Worm (Caenorhabditis elegans) whole organism, L2 larva: ENCODE data around the gene kbp-4.

Source experiments
- C34F6.9 ChIP-seq: fragments of 150-350 bp; optimal IDR thresholded peaks from 2 replicates; lab custom pipeline; 2014; ENCODE audit warnings: missing biosample characterization, missing genetic modification characterization
- Y55F3AM.14 ChIP-seq: fragments of 200-800 bp; sonication (Bioruptor generic); optimal IDR thresholded peaks from 2 replicates; lab custom pipeline; 2018; ENCODE audit warnings: mild to moderate bottlenecking, missing genetic modification characterization, missing compliant biosample characterization
- ceh-16 ChIP-seq: fragments of 150-350 bp; optimal IDR thresholded peaks from 2 replicates; lab custom pipeline; 2014; ENCODE audit warnings: missing biosample characterization, missing genetic modification characterization
- ceh-82 ChIP-seq: fragments of 150-350 bp; optimal IDR thresholded peaks from 2 replicates; lab custom pipeline; 2014; ENCODE audit warnings: missing biosample characterization, missing genetic modification characterization
- crh-2 ChIP-seq: sonication (generic microtip); optimal IDR thresholded peaks from 2 replicates; lab custom pipeline; 2017; ENCODE audit warnings: missing biosample characterization, missing genetic modification characterization
- dmd-4 ChIP-seq: sonication (generic microtip); optimal IDR thresholded peaks from 2 replicates; lab custom pipeline; 2017; ENCODE audit warnings: missing biosample characterization, missing genetic modification characterization
- egl-27 ChIP-seq: sonication (generic microtip); optimal IDR thresholded peaks from 3 replicates; lab custom pipeline; 2017; ENCODE audit warnings: missing biosample characterization, missing genetic modification reagents, missing genetic modification characterization
- elt-3 ChIP-seq: sonication (generic microtip); optimal IDR thresholded peaks from 2 replicates; lab custom pipeline; 2017; ENCODE audit warnings: missing biosample characterization, missing genetic modification characterization
- fos-1 ChIP-seq: fragments of 150-350 bp; optimal IDR thresholded peaks from 2 replicates; lab custom pipeline; 2014; ENCODE audit warnings: missing biosample characterization, missing genetic modification characterization
- gmeb-1 ChIP-seq: fragments of 150-350 bp; optimal IDR thresholded peaks from 2 replicates; lab custom pipeline; 2014; ENCODE audit warnings: missing biosample characterization, missing genetic modification characterization
- lin-11 ChIP-seq: fragments of 150-350 bp; sonication (generic microtip); optimal IDR thresholded peaks from 2 replicates; lab custom pipeline; 2014; ENCODE audit warnings: missing biosample characterization, missing genetic modification characterization, inconsistent platforms, mixed read lengths
- lin-13 ChIP-seq: fragments of 150-350 bp; optimal IDR thresholded peaks from 2 replicates; lab custom pipeline; 2014; ENCODE audit warnings: missing biosample characterization, missing genetic modification reagents, missing genetic modification characterization
- lin-39 ChIP-seq: fragments of 150-350 bp; optimal IDR thresholded peaks from 2 replicates; lab custom pipeline; 2014; ENCODE audit warnings: missing biosample characterization, missing genetic modification reagents, missing genetic modification characterization
- lsy-2 ChIP-seq, 2 experiments: fragments of 150-350 bp in 1 of 2; sonication (generic microtip) in 1 of 2; optimal IDR thresholded peaks; 2 replicates each; lab custom pipeline; 2014 to 2017; ENCODE audit warnings: missing biosample characterization in 2 of 2, missing genetic modification characterization in 2 of 2
- mbf-1 ChIP-seq: sonication (generic microtip); optimal IDR thresholded peaks from 2 replicates; lab custom pipeline; 2017; ENCODE audit warnings: missing biosample characterization, missing genetic modification characterization
- mdl-1 ChIP-seq, 2 experiments: fragments of 150-350 bp in 1 of 2; sonication (generic microtip) in 1 of 2; optimal IDR thresholded peaks; 2 replicates each; lab custom pipeline; 2017; ENCODE audit warnings: missing biosample characterization in 2 of 2, missing genetic modification characterization in 2 of 2
- nhr-11 ChIP-seq: fragments of 150-350 bp; optimal IDR thresholded peaks from 2 replicates; lab custom pipeline; 2014; ENCODE audit warnings: missing biosample characterization, missing genetic modification characterization
- nhr-12 ChIP-seq: fragments of 150-350 bp; optimal IDR thresholded peaks from 2 replicates; lab custom pipeline; 2014; ENCODE audit warnings: missing biosample characterization, missing genetic modification characterization
- nhr-129 ChIP-seq: fragments of 150-350 bp; optimal IDR thresholded peaks from 2 replicates; lab custom pipeline; 2014; ENCODE audit warnings: missing biosample characterization, missing genetic modification characterization
- nhr-21 ChIP-seq: fragments of 150-350 bp; optimal IDR thresholded peaks from 2 replicates; lab custom pipeline; 2014; ENCODE audit warnings: missing biosample characterization, missing genetic modification characterization
- nhr-23 ChIP-seq: fragments of 150-350 bp; optimal IDR thresholded peaks from 2 replicates; lab custom pipeline; 2014; ENCODE audit warnings: missing biosample characterization, missing genetic modification reagents, missing genetic modification characterization
- nhr-237 ChIP-seq: fragments of 150-350 bp; optimal IDR thresholded peaks from 2 replicates; lab custom pipeline; 2014; ENCODE audit warnings: missing biosample characterization, missing genetic modification characterization
- nhr-77 ChIP-seq: fragments of 150-350 bp; optimal IDR thresholded peaks from 2 replicates; lab custom pipeline; 2014; ENCODE audit warnings: missing biosample characterization, missing genetic modification characterization
- peb-1 ChIP-seq: fragments of 150-350 bp; optimal IDR thresholded peaks from 2 replicates; lab custom pipeline; 2014; ENCODE audit warnings: missing biosample characterization, missing genetic modification characterization
- sem-4 ChIP-seq: fragments of 150-350 bp; optimal IDR thresholded peaks from 2 replicates; lab custom pipeline; 2014; ENCODE audit warnings: missing biosample characterization, missing genetic modification reagents, missing genetic modification characterization
- skn-1 ChIP-seq: sonication (generic microtip); optimal IDR thresholded peaks from 2 replicates; lab custom pipeline; 2017; ENCODE audit warnings: missing biosample characterization, missing genetic modification characterization
- sma-3 ChIP-seq: sonication (generic microtip); optimal IDR thresholded peaks from 2 replicates; lab custom pipeline; 2016; ENCODE audit warnings: missing genetic modification reagents, missing genetic modification characterization, missing compliant biosample characterization
- sma-9 ChIP-seq, 2 experiments: fragments of 150-350 bp in 1 of 2; sonication (generic microtip) in 1 of 2; optimal IDR thresholded peaks; 2 replicates each; lab custom pipeline; 2014 to 2016; ENCODE audit warnings: missing genetic modification characterization in 2 of 2, mild to moderate bottlenecking in 1 of 2, missing biosample characterization in 1 of 2, missing compliant biosample characterization in 1 of 2, missing genetic modification reagents in 1 of 2, moderate library complexity in 1 of 2
- snpc-4 ChIP-seq: fragments of 150-350 bp; optimal IDR thresholded peaks from 2 replicates; lab custom pipeline; 2014; ENCODE audit warnings: missing biosample characterization, missing genetic modification characterization
- unc-39 ChIP-seq: fragments of 150-350 bp; optimal IDR thresholded peaks from 2 replicates; lab custom pipeline; 2014; ENCODE audit warnings: missing biosample characterization, missing genetic modification characterization
- zag-1 ChIP-seq: fragments of 150-350 bp; optimal IDR thresholded peaks from 2 replicates; lab custom pipeline; 2014; ENCODE audit warnings: missing biosample characterization, missing genetic modification characterization
- ztf-1 ChIP-seq: fragments of 200-800 bp; sonication (Bioruptor generic); conservative IDR thresholded peaks from 2 replicates; pipeline ENCODE4 v1.3.6; 2022; ENCODE audit warnings: missing genetic modification characterization, missing compliant biosample characterization
- ztf-4 ChIP-seq: fragments of 150-350 bp; optimal IDR thresholded peaks from 2 replicates; lab custom pipeline; 2014; ENCODE audit warnings: missing biosample characterization, missing genetic modification characterization

Gene kbp-4

ce11 chrIII:1115793-1116516 is 35.3 kb downstream of the kbp-4 start, which contains the start of the genes F58B6.1 and acsd-1:
TSS of gene F58B6.1 (minus strand) at chrIII:1115925.
TSS of gene acsd-1 (plus strand) at chrIII:1116466.
- peak; percentile 18 for TF ChIP-seq fos-1
- no peak for TF ChIP-seq unc-39 (tag; lab: Kevin White, UChicago)

DNA sequence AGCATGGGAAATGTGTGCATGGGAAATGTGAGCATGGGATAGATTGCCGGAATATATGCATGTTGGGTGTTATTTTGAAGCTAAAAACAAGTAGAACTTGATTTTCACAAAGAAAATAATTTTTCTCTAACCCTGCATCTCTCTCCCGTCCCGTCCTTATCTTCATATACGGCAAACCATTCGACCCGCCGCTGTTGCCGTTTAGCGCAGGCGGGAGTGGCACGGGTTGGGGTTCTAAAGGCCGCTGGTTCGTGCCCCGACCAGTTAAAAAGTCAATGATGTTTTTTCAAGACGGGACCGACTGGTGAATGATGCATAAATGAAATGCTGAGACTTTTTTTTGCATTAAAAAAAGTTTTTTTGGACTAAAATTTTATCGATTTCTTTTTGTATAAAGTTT is 41.5 kb downstream of the kbp-4 start:
- TF ChIP-seq snpc-4 (no peak), nhr-21 (peak; percentile 17), ceh-82 (tag; lab: Kevin White, UChicago) (no peak), mdl-1 (tag; optimal IDR thresholded peaks at IDR 0.05; lab: Kevin White, UChicago) (no peak), nhr-11 (tag; lab: Kevin White, UChicago) (no peak), lsy-2 (tag; optimal IDR thresholded peaks at IDR 0.05; lab: Kevin White, UChicago) (peak in 1 of 2 experiments; percentile 7), nhr-129 (tag; lab: Kevin White, UChicago) (no peak), unc-39 (tag; lab: Kevin White, UChicago) (no peak), lin-39 (tag; lab: Kevin White, UChicago) (no peak), gmeb-1 (tag; lab: Kevin White, UChicago) (peak; percentile 11), sma-9 (GFP tag; optimal IDR thresholded peaks at IDR 0.05; lab: Kevin White, UChicago) (peak; percentile 31), sma-9 (tag; optimal IDR thresholded peaks at IDR 0.05; lab: Kevin White, UChicago) (no peak), mbf-1 (no peak), fos-1 (no peak), ztf-4 (tag; lab: Kevin White, UChicago) (no peak), sem-4 (tag; lab: Kevin White, UChicago) (no peak), elt-3 (tag; lab: Kevin White, UChicago) (no peak), lin-11 (tag; lab: Kevin White, UChicago) (no peak), peb-1 (tag; lab: Kevin White, UChicago) (no peak), skn-1 (no peak), crh-2 (peak; percentile 32), ceh-16 (tag; lab: Kevin White, UChicago) (no peak), Y55F3AM.14 (GFP tag; lab: Kevin White, UChicago) (no peak), nhr-23 (tag; lab: Kevin White, UChicago) (no peak), zag-1 (no peak), lin-13 (GFP tag; lab: Kevin White, UChicago) (peak; percentile 35), nhr-237 (tag; lab: Kevin White, UChicago) (no peak), C34F6.9 (tag; lab: Kevin White, UChicago) (no peak), dmd-4 (tag; lab: Kevin White, UChicago) (no peak), ztf-1 (GFP tag; lab: Robert Waterston, UW) (no peak), nhr-12 (tag; lab: Kevin White, UChicago) (no peak), sma-3 (GFP tag; lab: Kevin White, UChicago) (peak; percentile 23), nhr-77 (tag; lab: Kevin White, UChicago) (no peak)

DNA sequence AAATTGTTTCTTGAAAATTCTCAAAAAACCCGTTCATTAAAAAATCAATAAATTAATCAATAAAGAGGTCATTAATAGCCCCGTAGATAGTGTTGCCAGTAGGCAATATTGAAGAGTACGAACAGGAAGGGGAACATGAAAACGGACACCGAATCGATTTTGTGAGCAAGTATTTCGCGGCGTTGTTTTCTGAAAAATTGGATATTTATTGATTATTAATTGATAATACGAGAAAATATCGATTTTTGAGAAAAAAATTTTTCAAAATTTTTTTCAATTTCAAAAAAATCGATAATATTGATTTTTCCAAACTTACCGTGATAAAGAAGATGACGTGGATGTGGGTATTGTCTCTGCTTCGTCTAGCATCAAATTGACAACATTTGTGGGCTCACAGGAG is 44.8 kb downstream of the kbp-4 start:
- TF ChIP-seq peb-1 (tag; lab: Kevin White, UChicago) (no peak), lin-39 (tag; lab: Kevin White, UChicago) (no peak), egl-27 (tag; lab: Kevin White, UChicago) (no peak), sma-9 (GFP tag; optimal IDR thresholded peaks at IDR 0.05; lab: Kevin White, UChicago) (no peak), sma-9 (tag; optimal IDR thresholded peaks at IDR 0.05; lab: Kevin White, UChicago) (no peak), unc-39 (tag; lab: Kevin White, UChicago) (no peak), crh-2 (no peak), skn-1 (no peak)
